Worm (Caenorhabditis elegans): ENCODE measurements around the gene F49C5.11.

DNA sequence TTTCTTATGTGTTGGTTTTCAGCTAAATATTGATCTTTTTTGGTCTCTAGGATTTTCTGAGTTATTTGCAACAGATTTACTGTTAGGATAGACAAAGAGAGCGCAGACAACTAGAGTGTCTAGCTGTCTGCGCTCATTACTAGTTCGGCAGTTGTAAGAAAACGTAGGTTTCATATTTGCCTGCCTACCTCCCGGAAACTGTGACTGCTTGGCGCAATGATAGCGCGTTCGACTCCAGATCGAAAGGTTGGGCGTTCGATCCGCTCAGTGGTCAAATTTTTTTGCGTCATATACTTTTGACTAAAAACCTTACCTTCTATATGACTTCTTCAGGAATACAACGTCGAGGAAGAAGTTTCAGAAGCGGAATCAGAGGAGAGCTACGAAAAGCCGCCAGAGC is 16.3 kb upstream of the F49C5.11 start:
- TF ChIP-seq elt-3 (tag; optimal IDR thresholded peaks at IDR 0.05) (no peak), ztf-11 (tag; optimal IDR thresholded peaks at IDR 0.05) (no peak), unc-62 (GFP tag; optimal IDR thresholded peaks at IDR 0.05) (no peak), nhr-237 (tag; optimal IDR thresholded peaks at IDR 0.05) (no peak), mab-5 (tag; optimal IDR thresholded peaks at IDR 0.05) (no peak)
